Fruit fly (Drosophila melanogaster) whole organism, embryonic: ENCODE results near the gene Tti1.

ENCODE experiments used
- Ada2b ChIP-seq: fragments of 200-800 bp; sonication (Bioruptor generic); IDR thresholded peaks from 2 replicates; pipeline ENCODE4 v1.3.6; 2022; ENCODE audit warnings: missing biosample characterization, missing genetic modification characterization
- B-H2 ChIP-seq: fragments of 200-800 bp; sonication (Bioruptor generic); optimal IDR thresholded peaks from 2 replicates; lab custom pipeline; 2018; ENCODE audit warnings: missing biosample characterization, mild to moderate bottlenecking, missing genetic modification characterization
- Bteb2 ChIP-seq: fragments of 200-800 bp; sonication (Bioruptor generic); optimal IDR thresholded peaks from 2 replicates; lab custom pipeline; 2016; ENCODE audit warnings: missing biosample characterization, missing genetic modification characterization
- CG10321 ChIP-seq: fragments of 200-800 bp; sonication (Bioruptor generic); IDR thresholded peaks from 2 replicates; pipeline ENCODE4 v1.3.6; 2022; ENCODE audit warnings: missing biosample characterization, missing genetic modification characterization
- CG10654 ChIP-seq: fragments of 200-800 bp; sonication (Bioruptor generic); optimal IDR thresholded peaks from 2 replicates; lab custom pipeline; 2016; ENCODE audit warnings: missing biosample characterization, missing genetic modification characterization
- CG12155 ChIP-seq: fragments of 200-800 bp; sonication (Bioruptor generic); optimal IDR thresholded peaks from 3 replicates; lab custom pipeline; 2016; ENCODE audit warnings: missing biosample characterization, missing genetic modification characterization
- CG12744 ChIP-seq: fragments of 200-800 bp; sonication (Bioruptor generic); optimal IDR thresholded peaks from 2 replicates; lab custom pipeline; 2016; ENCODE audit warnings: missing biosample characterization, missing genetic modification characterization
- CG1529 ChIP-seq: fragments of 200-800 bp; sonication (Bioruptor generic); optimal IDR thresholded peaks from 3 replicates; lab custom pipeline; 2018; ENCODE audit warnings: missing biosample characterization, missing genetic modification characterization
- CG1603 ChIP-seq: fragments of 200-800 bp; sonication (Bioruptor generic); optimal IDR thresholded peaks from 2 replicates; lab custom pipeline; 2019; ENCODE audit warnings: missing biosample characterization, mild to moderate bottlenecking, missing genetic modification characterization, moderate library complexity
- CG1792 ChIP-seq: fragments of 200-800 bp; sonication (Bioruptor generic); optimal IDR thresholded peaks from 2 replicates; lab custom pipeline; 2016; ENCODE audit warnings: missing biosample characterization, missing genetic modification characterization
- CG3163 ChIP-seq: fragments of 200-800 bp; sonication (Bioruptor generic); optimal IDR thresholded peaks from 3 replicates; lab custom pipeline; 2016; ENCODE audit warnings: missing biosample characterization, missing genetic modification characterization
- CG33557 ChIP-seq: fragments of 200-800 bp; sonication (Bioruptor generic); optimal IDR thresholded peaks from 2 replicates; lab custom pipeline; 2019; ENCODE audit warnings: missing biosample characterization, mild to moderate bottlenecking, missing genetic modification characterization, moderate library complexity
- CG34422 ChIP-seq: fragments of 200-800 bp; sonication (Bioruptor generic); IDR thresholded peaks from 3 replicates; pipeline ENCODE4 v1.3.6; 2022; ENCODE audit warnings: missing biosample characterization, missing genetic modification characterization
- CG42726 ChIP-seq: fragments of 200-800 bp; sonication (Bioruptor generic); IDR thresholded peaks from 2 replicates; pipeline ENCODE4 v1.3.6; 2022; ENCODE audit warnings: missing biosample characterization, missing genetic modification characterization; ENCODE audit not compliant: partially characterized antibody
- CG6175 ChIP-seq: fragments of 200-800 bp; sonication (Bioruptor generic); IDR thresholded peaks from 3 replicates; pipeline ENCODE4 v1.3.6; 2022; ENCODE audit warnings: missing biosample characterization, missing genetic modification characterization
- CG6813 ChIP-seq: fragments of 200-800 bp; sonication (Bioruptor generic); optimal IDR thresholded peaks from 2 replicates; lab custom pipeline; 2017; ENCODE audit warnings: missing biosample characterization, missing genetic modification characterization, mild to moderate bottlenecking, moderate library complexity, missing genetic modification reagents
- CG7271 ChIP-seq: fragments of 200-800 bp; sonication (Bioruptor generic); optimal IDR thresholded peaks from 2 replicates; lab custom pipeline; 2018; ENCODE audit warnings: missing biosample characterization, mild to moderate bottlenecking, missing genetic modification characterization, moderate library complexity
- CG7786 ChIP-seq: fragments of 200-800 bp; sonication (Bioruptor generic); optimal IDR thresholded peaks from 2 replicates; lab custom pipeline; 2016; ENCODE audit warnings: missing biosample characterization, missing genetic modification characterization
- CG9797 ChIP-seq: fragments of 200-800 bp; sonication (Bioruptor generic); optimal IDR thresholded peaks from 3 replicates; lab custom pipeline; 2018; ENCODE audit warnings: missing biosample characterization, mild to moderate bottlenecking, missing genetic modification characterization
- CG9932 ChIP-seq: fragments of 200-800 bp; sonication (Bioruptor generic); IDR thresholded peaks from 2 replicates; pipeline ENCODE4 v1.3.6; 2022; ENCODE audit warnings: missing biosample characterization, missing genetic modification characterization
- CkIIα-i1 ChIP-seq: fragments of 200-800 bp; sonication (Bioruptor generic); IDR thresholded peaks from 2 replicates; pipeline ENCODE4 v1.3.6; 2022; ENCODE audit warnings: missing biosample characterization, missing genetic modification characterization
- Dbx ChIP-seq: fragments of 200-800 bp; sonication (Bioruptor generic); IDR thresholded peaks from 3 replicates; pipeline ENCODE4 v1.3.6; 2022; ENCODE audit warnings: missing biosample characterization, missing genetic modification characterization
- Dfd ChIP-seq, 2 experiments: fragments of >200 bp; optimal IDR thresholded peaks; 2 replicates each; lab custom pipeline; 2017; ENCODE audit warnings: missing biosample characterization in 2 of 2, missing genetic modification characterization in 2 of 2
- Drgx ChIP-seq: fragments of 200-800 bp; sonication (Bioruptor generic); IDR thresholded peaks from 2 replicates; pipeline ENCODE4 v1.3.6; 2022; ENCODE audit warnings: missing biosample characterization, missing genetic modification characterization
- H15 ChIP-seq: fragments of 200-800 bp; sonication (Bioruptor generic); IDR thresholded peaks from 3 replicates; pipeline ENCODE4 v1.3.6; 2022; ENCODE audit warnings: missing biosample characterization, missing genetic modification characterization
- Lhr ChIP-seq: fragments of 200-800 bp; sonication (Bioruptor generic); optimal IDR thresholded peaks from 3 replicates; lab custom pipeline; 2017; ENCODE audit warnings: mild to moderate bottlenecking, missing biosample characterization, missing genetic modification reagents, missing genetic modification characterization
- Lim3 ChIP-seq: fragments of 200-800 bp; sonication (Bioruptor generic); IDR thresholded peaks from 2 replicates; pipeline ENCODE4 v1.3.6; 2022; ENCODE audit warnings: missing biosample characterization, missing genetic modification characterization
- Med ChIP-seq: fragments of 200-800 bp; sonication (Bioruptor generic); peaks from one replicate; lab custom pipeline; 2016; ENCODE audit warnings: missing biosample characterization, missing genetic modification characterization, mild to moderate bottlenecking, inconsistent platforms, moderate library complexity
- Oli ChIP-seq: fragments of 200-800 bp; sonication (Bioruptor generic); optimal IDR thresholded peaks from 2 replicates; lab custom pipeline; 2018; ENCODE audit warnings: missing biosample characterization, mild to moderate bottlenecking, missing genetic modification characterization, moderate library complexity
- Scr ChIP-seq: fragments of 200-800 bp; sonication (Bioruptor generic); IDR thresholded peaks from 2 replicates; pipeline ENCODE4 v1.3.6; 2022; ENCODE audit warnings: missing biosample characterization, missing genetic modification characterization; ENCODE audit not compliant: partially characterized antibody
- Sry-δ ChIP-seq: fragments of 200-800 bp; sonication (Bioruptor generic); optimal IDR thresholded peaks from 2 replicates; lab custom pipeline; 2016; ENCODE audit warnings: missing biosample characterization, missing genetic modification characterization
- Taf1 ChIP-seq: fragments of 200-800 bp; sonication (Bioruptor generic); IDR thresholded peaks from 2 replicates; pipeline ENCODE4 v1.3.6; 2022; ENCODE audit warnings: missing biosample characterization, missing genetic modification characterization
- Tbp ChIP-seq: fragments of >200 bp; optimal IDR thresholded peaks from 2 replicates; lab custom pipeline; 2018; ENCODE audit warnings: missing biosample characterization, missing genetic modification characterization
- abd-A ChIP-seq: fragments of 200-800 bp; sonication (Bioruptor generic); optimal IDR thresholded peaks from 3 replicates; lab custom pipeline; 2019; ENCODE audit warnings: missing biosample characterization, mild to moderate bottlenecking, missing genetic modification characterization, moderate library complexity
- chm ChIP-seq: fragments of 200-800 bp; sonication (Bioruptor generic); IDR thresholded peaks from 2 replicates; pipeline ENCODE4 v1.3.6; 2022; ENCODE audit warnings: missing biosample characterization, missing genetic modification characterization
- corto ChIP-seq: fragments of 200-800 bp; sonication (Bioruptor generic); optimal IDR thresholded peaks from 2 replicates; lab custom pipeline; 2016; ENCODE audit warnings: missing biosample characterization, mild to moderate bottlenecking, missing genetic modification characterization, moderate library complexity
- da ChIP-seq: fragments of 200-800 bp; sonication (Bioruptor generic); optimal IDR thresholded peaks from 2 replicates; lab custom pipeline; 2016; ENCODE audit warnings: missing biosample characterization, missing genetic modification characterization
- disco-r ChIP-seq: fragments of 200-800 bp; sonication (Bioruptor generic); optimal IDR thresholded peaks from 2 replicates; lab custom pipeline; 2016; ENCODE audit warnings: missing biosample characterization, missing genetic modification characterization
- exex ChIP-seq: fragments of 200-800 bp; sonication (Bioruptor generic); optimal IDR thresholded peaks from 4 replicates; lab custom pipeline; 2018; ENCODE audit warnings: missing biosample characterization, mild to moderate bottlenecking, missing genetic modification characterization, moderate library complexity
- ftz-f1 ChIP-seq: fragments of 200-800 bp; sonication (Bioruptor generic); optimal IDR thresholded peaks from 2 replicates; lab custom pipeline; 2016; ENCODE audit warnings: missing biosample characterization, missing genetic modification characterization
- gem ChIP-seq: fragments of 200-800 bp; sonication (Bioruptor generic); optimal IDR thresholded peaks from 2 replicates; lab custom pipeline; 2019; ENCODE audit warnings: missing biosample characterization, mild to moderate bottlenecking, missing genetic modification characterization, moderate library complexity
- inv ChIP-seq: fragments of 200-800 bp; sonication (Bioruptor generic); IDR thresholded peaks from 2 replicates; pipeline ENCODE4 v1.3.6; 2022; ENCODE audit warnings: missing biosample characterization, missing genetic modification characterization; ENCODE audit not compliant: partially characterized antibody
- jumu ChIP-seq: fragments of 200-800 bp; sonication (Bioruptor generic); optimal IDR thresholded peaks from 3 replicates; lab custom pipeline; 2016; ENCODE audit warnings: missing biosample characterization, missing genetic modification characterization
- ken ChIP-seq: fragments of 200-800 bp; sonication (Bioruptor generic); IDR thresholded peaks from 3 replicates; pipeline ENCODE4 v1.3.6; 2022; ENCODE audit warnings: missing biosample characterization, missing genetic modification characterization
- maf-S ChIP-seq: fragments of 200-800 bp; sonication (Bioruptor generic); optimal IDR thresholded peaks from 2 replicates; lab custom pipeline; 2016; ENCODE audit warnings: missing biosample characterization, missing genetic modification characterization
- row ChIP-seq: fragments of 200-800 bp; sonication (Bioruptor generic); IDR thresholded peaks from 3 replicates; pipeline ENCODE4 v1.3.6; 2022; ENCODE audit warnings: missing biosample characterization, missing genetic modification characterization
- seq ChIP-seq: fragments of 200-800 bp; sonication (Bioruptor generic); IDR thresholded peaks from 2 replicates; pipeline ENCODE4 v1.3.6; 2022; ENCODE audit warnings: missing biosample characterization, missing genetic modification characterization
- sima ChIP-seq: fragments of 200-800 bp; sonication (Bioruptor generic); optimal IDR thresholded peaks from 2 replicates; lab custom pipeline; 2016; ENCODE audit warnings: missing biosample characterization, missing genetic modification characterization
- slou ChIP-seq: fragments of 200-800 bp; sonication (Bioruptor generic); optimal IDR thresholded peaks from 3 replicates; lab custom pipeline; 2016; ENCODE audit warnings: missing biosample characterization, missing genetic modification characterization
- tio ChIP-seq: fragments of 200-800 bp; sonication (Bioruptor generic); optimal IDR thresholded peaks from 2 replicates; lab custom pipeline; 2017; ENCODE audit warnings: missing biosample characterization, missing genetic modification characterization, inconsistent platforms

Gene Tti1

DNA sequence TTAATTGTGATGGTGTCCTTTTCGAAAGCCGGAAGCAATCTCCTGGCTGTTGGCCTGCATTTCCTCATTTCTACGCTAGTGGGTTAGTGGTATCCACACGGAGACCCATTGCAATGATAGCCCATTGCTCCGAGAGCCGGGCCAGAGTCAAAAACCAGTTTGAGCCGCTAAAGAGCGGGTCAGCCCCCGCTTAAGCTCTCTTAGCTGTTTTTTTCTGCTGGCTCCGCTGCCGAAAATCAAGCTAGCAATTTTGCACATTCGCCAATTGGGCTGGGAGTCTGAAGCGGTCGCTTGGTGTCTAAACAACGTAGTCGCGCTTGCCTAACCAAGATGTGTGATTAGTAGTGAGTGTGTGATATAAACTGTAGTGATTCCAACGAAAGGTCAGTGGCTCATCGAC lies 25.3 kb upstream of the Tti1 start, which contains the start of gene CG12947:
CG12947 (plus strand) TSS at position 301 of the 400 bp plus-strand sequence.
- peak; percentile 26 for TF ChIP-seq CG3163 (GFP tag; lab: Kevin White, UChicago)
- peak; percentile 51 for TF ChIP-seq Med
- TF ChIP-seq CG9932 (GFP tag; lab: Robert Waterston, UW) = 0 out of 2 replicates have a peak, but pooled peaks have one; percentile 11
- TF ChIP-seq CG1603 (tag; lab: Kevin White, UChicago) = no peak
- TF ChIP-seq chm (GFP tag; lab: Robert Waterston, UW) = 0 out of 2 replicates have a peak, but pooled peaks have one; percentile 12
- no peak for TF ChIP-seq row
- TF ChIP-seq H15 (GFP tag; lab: Robert Waterston, UW) = no peak
- TF ChIP-seq ken (GFP tag; lab: Robert Waterston, UW) = no peak
- TF ChIP-seq CG34422 (GFP tag; lab: Robert Waterston, UW) = 0 out of 3 replicates have a peak, but pooled peaks have one; percentile 16
- TF ChIP-seq Drgx = 0 out of 2 replicates have a peak, but pooled peaks have one; percentile 21
- TF ChIP-seq Dbx = 0 out of 3 replicates have a peak, but pooled peaks have one; percentile 14
- peak; percentile 11; the same call in 1 of the 2 replicates for TF ChIP-seq Scr
- no peak for TF ChIP-seq Dfd (GFP tag; optimal IDR thresholded peaks at IDR 0.05; lab: Kevin White, UChicago)
- TF ChIP-seq CG6175 (GFP tag; lab: Robert Waterston, UW) = 0 out of 3 replicates have a peak, but pooled peaks have one; percentile 45
- TF ChIP-seq, all 482 proteins: peak for 9

dm6 chr3R:9777941-9778360 lies 23.5 kb upstream of the Tti1 start, which contains the start of gene RpS29:
Gene RpS29, plus strand, starts transcription at chr3R:9778042.
- TF ChIP-seq inv (GFP tag; lab: Robert Waterston, UW) = peak; percentile 92
- peak; percentile 81 for TF ChIP-seq CG1792 (GFP tag; lab: Kevin White, UChicago)
- peak; percentile 82 for TF ChIP-seq CG6813 (GFP tag; lab: Kevin White, UChicago)
- peak; percentile 98 for TF ChIP-seq CG42726
- TF ChIP-seq CG12155 = peak; percentile 97
- peak; percentile 60 for TF ChIP-seq CG7271 (tag; lab: Kevin White, UChicago)
- TF ChIP-seq CG1529 (GFP tag; lab: Kevin White, UChicago) = peak; percentile 32
- TF ChIP-seq tio (GFP tag; lab: Kevin White, UChicago) = no peak
- TF ChIP-seq corto (GFP tag; lab: Kevin White, UChicago) = no peak
- no peak; the same call in 1 of the 2 replicates for TF ChIP-seq seq (GFP tag; lab: Robert Waterston, UW)
- peak; percentile 12 for TF ChIP-seq Oli (tag; lab: Kevin White, UChicago)
- TF ChIP-seq Taf1 (GFP tag; lab: Robert Waterston, UW) = 0 out of 2 replicates have a peak, but pooled peaks have one; percentile 50
- TF ChIP-seq Sry-δ = peak; percentile 100
- TF ChIP-seq B-H2 (GFP tag; lab: Kevin White, UChicago) = peak; percentile 95
- TF ChIP-seq exex (tag; lab: Kevin White, UChicago) = peak; percentile 39
- peak; percentile 44 for TF ChIP-seq sima
- TF ChIP-seq CG12744 = peak; percentile 77
- TF ChIP-seq slou = peak; percentile 79
- peak; percentile 82 for TF ChIP-seq CG10654 (GFP tag; lab: Kevin White, UChicago)
- peak; percentile 86 for TF ChIP-seq CG7786 (GFP tag; lab: Kevin White, UChicago)
- TF ChIP-seq Lhr (GFP tag; lab: Kevin White, UChicago) = peak; percentile 90
- peak; percentile 61 for TF ChIP-seq gem (tag; lab: Kevin White, UChicago)
- TF ChIP-seq jumu (GFP tag; lab: Kevin White, UChicago) = peak; percentile 88
- peak; percentile 76 for TF ChIP-seq Bteb2 (GFP tag; lab: Kevin White, UChicago)
- peak; percentile 46; the same call in 1 of the 2 replicates for TF ChIP-seq Lim3
- TF ChIP-seq Ada2b (GFP tag; lab: Robert Waterston, UW) = peak; percentile 76
- peak; percentile 74 for TF ChIP-seq ftz-f1 (GFP tag; lab: Kevin White, UChicago)
- TF ChIP-seq maf-S = peak; percentile 84
- peak; percentile 54; the same call in 1 of the 2 replicates for TF ChIP-seq CG10321 (GFP tag; lab: Robert Waterston, UW)
- peak; percentile 67 for TF ChIP-seq CG33557 (GFP tag; lab: Kevin White, UChicago)
- peak; percentile 87 for TF ChIP-seq CG9797
- peak; percentile 61 for TF ChIP-seq Tbp
- TF ChIP-seq da (GFP tag; lab: Kevin White, UChicago) = peak; percentile 52
- TF ChIP-seq Dbx = peak; percentile 93
- no peak for TF ChIP-seq abd-A (tag; lab: Kevin White, UChicago)
- TF ChIP-seq CkIIα-i1 (GFP tag; lab: Robert Waterston, UW) = 0 out of 2 replicates have a peak, but pooled peaks have one; percentile 33
- peak; percentile 68 for TF ChIP-seq disco-r (GFP tag; lab: Kevin White, UChicago)
